Worm (Caenorhabditis elegans) whole organism, L4 larva: ENCODE data around the gene T10C6.10.

Experiments used
- Y48G9A.11 ChIP-seq: fragments of 200-800 bp; sonication (Bioruptor generic); IDR thresholded peaks from 2 replicates; pipeline ENCODE4 v1.3.6; 2022; ENCODE audit warnings: missing genetic modification reagents, missing genetic modification characterization, missing compliant biosample characterization
- ama-1 ChIP-seq: fragments of 150-350 bp; optimal IDR thresholded peaks from 2 replicates; lab custom pipeline; 2014; ENCODE audit warnings: inconsistent platforms, mixed read lengths
- arid-1 ChIP-seq: fragments of 200-800 bp; sonication (Bioruptor generic); conservative IDR thresholded peaks from 2 replicates; pipeline ENCODE4 v1.3.6; 2022; ENCODE audit warnings: missing genetic modification reagents, missing genetic modification characterization, missing compliant biosample characterization
- fkh-10 ChIP-seq: fragments of 150-350 bp; optimal IDR thresholded peaks from 2 replicates; lab custom pipeline; 2014; ENCODE audit warnings: missing biosample characterization, missing genetic modification reagents, missing genetic modification characterization
- lin-13 ChIP-seq: fragments of 150-350 bp; optimal IDR thresholded peaks from 2 replicates; lab custom pipeline; 2014; ENCODE audit warnings: missing biosample characterization, missing genetic modification reagents, missing genetic modification characterization
- lir-3 ChIP-seq: sonication (generic microtip); optimal IDR thresholded peaks from 2 replicates; lab custom pipeline; 2016; ENCODE audit warnings: mild to moderate bottlenecking, missing genetic modification characterization, missing compliant biosample characterization
- mep-1 ChIP-seq: fragments of 150-350 bp; sonication (generic microtip); optimal IDR thresholded peaks from 3 replicates; lab custom pipeline; 2014; ENCODE audit warnings: missing biosample characterization, missing genetic modification characterization
- zag-1 ChIP-seq: fragments of 150-350 bp; optimal IDR thresholded peaks from 2 replicates; lab custom pipeline; 2014; ENCODE audit warnings: missing biosample characterization, missing genetic modification characterization
- ztf-11 ChIP-seq: fragments of 150-350 bp; optimal IDR thresholded peaks from 2 replicates; lab custom pipeline; 2014; ENCODE audit warnings: missing biosample characterization, missing genetic modification characterization

DNA sequence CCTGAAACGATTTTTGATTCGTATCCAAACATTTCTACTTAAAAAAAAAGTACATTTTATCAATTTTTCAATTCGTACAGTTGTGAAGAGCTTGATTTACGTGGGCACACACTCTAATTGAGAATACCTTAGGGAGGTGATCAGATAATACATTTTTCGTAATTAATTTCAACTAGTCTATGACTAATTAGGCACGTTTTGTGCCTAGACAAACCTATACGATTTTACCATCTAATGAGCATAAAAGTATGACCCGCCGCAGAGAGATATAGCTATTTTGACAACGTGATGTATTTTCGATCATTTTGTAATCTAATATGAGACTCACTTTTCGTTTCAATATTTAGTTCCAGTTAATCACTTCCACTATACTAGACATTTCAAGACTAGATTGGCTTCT, 19.2 kb upstream of the T10C6.10 start:
- TF ChIP-seq Y48G9A.11 (GFP tag; lab: Robert Waterston, UW), result no peak
- no peak for TF ChIP-seq arid-1 (GFP tag; lab: Robert Waterston, UW)
- no peak for TF ChIP-seq mep-1
- no peak for TF ChIP-seq ama-1 (lab: Kevin White, UChicago)
- no peak for TF ChIP-seq fkh-10 (GFP tag; lab: Kevin White, UChicago)
- TF ChIP-seq zag-1 (tag; lab: Kevin White, UChicago), result no peak
- TF ChIP-seq ztf-11 (tag; lab: Kevin White, UChicago), result no peak
- TF ChIP-seq lin-13, result no peak
- TF ChIP-seq lir-3 (tag; lab: Kevin White, UChicago), result no peak
